Worm (Caenorhabditis elegans) whole organism, L2 larva: ENCODE results near the gene R07E3.7.

Experiments
- C34F6.9 ChIP-seq: fragments of 150-350 bp; optimal IDR thresholded peaks from 2 replicates; lab custom pipeline; 2014; ENCODE audit warnings: missing biosample characterization, missing genetic modification characterization
- F13H6.1 ChIP-seq: sonication (generic microtip); optimal IDR thresholded peaks from 2 replicates; lab custom pipeline; 2016; ENCODE audit warnings: missing genetic modification characterization, missing compliant biosample characterization
- Y55F3AM.14 ChIP-seq: fragments of 200-800 bp; sonication (Bioruptor generic); optimal IDR thresholded peaks from 2 replicates; lab custom pipeline; 2018; ENCODE audit warnings: mild to moderate bottlenecking, missing genetic modification characterization, missing compliant biosample characterization
- alr-1 ChIP-seq: fragments of 150-350 bp; optimal IDR thresholded peaks from 2 replicates; lab custom pipeline; 2014; ENCODE audit warnings: missing biosample characterization, missing genetic modification characterization
- aly-2 ChIP-seq: fragments of 150-350 bp; optimal IDR thresholded peaks from 2 replicates; lab custom pipeline; 2014; ENCODE audit warnings: missing biosample characterization, missing genetic modification characterization
- ama-1 ChIP-seq: fragments of 150-350 bp; optimal IDR thresholded peaks from 2 replicates; lab custom pipeline; 2018; ENCODE audit warnings: inconsistent platforms
- blmp-1 ChIP-seq: sonication (generic microtip); optimal IDR thresholded peaks from 2 replicates; lab custom pipeline; 2017; ENCODE audit warnings: missing genetic modification characterization, mild to moderate bottlenecking, missing compliant biosample characterization, antibody characterized with exemption, moderate library complexity; ENCODE audit not compliant: insufficient read depth
- ceh-16 ChIP-seq: fragments of 150-350 bp; optimal IDR thresholded peaks from 2 replicates; lab custom pipeline; 2014; ENCODE audit warnings: missing biosample characterization, missing genetic modification characterization
- ceh-82 ChIP-seq: fragments of 150-350 bp; optimal IDR thresholded peaks from 2 replicates; lab custom pipeline; 2014; ENCODE audit warnings: missing biosample characterization, missing genetic modification characterization
- crh-2 ChIP-seq: sonication (generic microtip); optimal IDR thresholded peaks from 2 replicates; lab custom pipeline; 2017; ENCODE audit warnings: missing biosample characterization, missing genetic modification characterization
- dmd-4 ChIP-seq: sonication (generic microtip); optimal IDR thresholded peaks from 2 replicates; lab custom pipeline; 2017; ENCODE audit warnings: missing biosample characterization, missing genetic modification characterization
- elt-3 ChIP-seq: sonication (generic microtip); optimal IDR thresholded peaks from 2 replicates; lab custom pipeline; 2017; ENCODE audit warnings: missing biosample characterization, missing genetic modification characterization
- fos-1 ChIP-seq: fragments of 150-350 bp; optimal IDR thresholded peaks from 2 replicates; lab custom pipeline; 2014; ENCODE audit warnings: missing biosample characterization, missing genetic modification characterization
- gmeb-1 ChIP-seq: fragments of 150-350 bp; optimal IDR thresholded peaks from 2 replicates; lab custom pipeline; 2014; ENCODE audit warnings: missing biosample characterization, missing genetic modification characterization
- lin-11 ChIP-seq: fragments of 150-350 bp; sonication (generic microtip); optimal IDR thresholded peaks from 2 replicates; lab custom pipeline; 2014; ENCODE audit warnings: missing biosample characterization, missing genetic modification characterization, inconsistent platforms, mixed read lengths
- lin-13 ChIP-seq: fragments of 150-350 bp; optimal IDR thresholded peaks from 2 replicates; lab custom pipeline; 2014; ENCODE audit warnings: missing biosample characterization, missing genetic modification reagents, missing genetic modification characterization
- lsy-2 ChIP-seq, 2 experiments: fragments of 150-350 bp in 1 of 2; sonication (generic microtip) in 1 of 2; optimal IDR thresholded peaks; 2 replicates each; lab custom pipeline; 2014 to 2017; ENCODE audit warnings: missing biosample characterization in 2 of 2, missing genetic modification characterization in 2 of 2
- nhr-10 ChIP-seq: sonication (generic microtip); optimal IDR thresholded peaks from 2 replicates; lab custom pipeline; 2017; ENCODE audit warnings: missing biosample characterization, missing genetic modification characterization
- nhr-12 ChIP-seq: fragments of 150-350 bp; optimal IDR thresholded peaks from 2 replicates; lab custom pipeline; 2014; ENCODE audit warnings: missing biosample characterization, missing genetic modification characterization
- nhr-129 ChIP-seq: fragments of 150-350 bp; optimal IDR thresholded peaks from 2 replicates; lab custom pipeline; 2014; ENCODE audit warnings: missing biosample characterization, missing genetic modification characterization
- nhr-21 ChIP-seq: fragments of 150-350 bp; optimal IDR thresholded peaks from 2 replicates; lab custom pipeline; 2014; ENCODE audit warnings: missing biosample characterization, missing genetic modification characterization
- nhr-23 ChIP-seq: fragments of 150-350 bp; optimal IDR thresholded peaks from 2 replicates; lab custom pipeline; 2014; ENCODE audit warnings: missing biosample characterization, missing genetic modification reagents, missing genetic modification characterization
- nhr-237 ChIP-seq: fragments of 150-350 bp; optimal IDR thresholded peaks from 2 replicates; lab custom pipeline; 2014; ENCODE audit warnings: missing biosample characterization, missing genetic modification characterization
- nhr-25 ChIP-seq: fragments of 150-350 bp; sonication (generic microtip); optimal IDR thresholded peaks from 3 replicates; lab custom pipeline; 2014; ENCODE audit warnings: missing biosample characterization, missing genetic modification characterization
- nhr-6 ChIP-seq: fragments of 150-350 bp; optimal IDR thresholded peaks from 2 replicates; lab custom pipeline; 2014; ENCODE audit warnings: missing biosample characterization, missing genetic modification characterization
- peb-1 ChIP-seq: fragments of 150-350 bp; optimal IDR thresholded peaks from 2 replicates; lab custom pipeline; 2014; ENCODE audit warnings: missing biosample characterization, missing genetic modification characterization
- sem-4 ChIP-seq: fragments of 150-350 bp; optimal IDR thresholded peaks from 2 replicates; lab custom pipeline; 2014; ENCODE audit warnings: missing biosample characterization, missing genetic modification reagents, missing genetic modification characterization
- skn-1 ChIP-seq: sonication (generic microtip); optimal IDR thresholded peaks from 2 replicates; lab custom pipeline; 2017; ENCODE audit warnings: missing biosample characterization, missing genetic modification characterization
- sma-9 ChIP-seq, 2 experiments: fragments of 150-350 bp in 1 of 2; sonication (generic microtip) in 1 of 2; optimal IDR thresholded peaks; 2 replicates each; lab custom pipeline; 2014 to 2016; ENCODE audit warnings: missing genetic modification characterization in 2 of 2, mild to moderate bottlenecking in 1 of 2, missing biosample characterization in 1 of 2, missing compliant biosample characterization in 1 of 2, missing genetic modification reagents in 1 of 2, moderate library complexity in 1 of 2
- unc-55 ChIP-seq: fragments of 150-350 bp; sonication (generic microtip); optimal IDR thresholded peaks from 3 replicates; lab custom pipeline; 2014; ENCODE audit warnings: missing biosample characterization, missing genetic modification reagents, missing genetic modification characterization
- unc-62 ChIP-seq: fragments of 150-350 bp; optimal IDR thresholded peaks from 2 replicates; lab custom pipeline; 2014; ENCODE audit warnings: missing biosample characterization, missing genetic modification reagents, missing genetic modification characterization
- zag-1 ChIP-seq: fragments of 150-350 bp; optimal IDR thresholded peaks from 2 replicates; lab custom pipeline; 2014; ENCODE audit warnings: missing biosample characterization, missing genetic modification characterization
- ztf-1 ChIP-seq: fragments of 200-800 bp; sonication (Bioruptor generic); conservative IDR thresholded peaks from 2 replicates; pipeline ENCODE4 v1.3.6; 2022; ENCODE audit warnings: missing genetic modification characterization, missing compliant biosample characterization
- ztf-11 ChIP-seq: sonication (generic microtip); optimal IDR thresholded peaks from 2 replicates; lab custom pipeline; 2017; ENCODE audit warnings: missing biosample characterization, missing genetic modification characterization
- ztf-4 ChIP-seq: fragments of 150-350 bp; optimal IDR thresholded peaks from 2 replicates; lab custom pipeline; 2014; ENCODE audit warnings: missing biosample characterization, missing genetic modification characterization

Gene R07E3.7

ce11 chrX:10376989-10377388 lies 21.4 kb upstream of the R07E3.7 start:
- TF ChIP-seq C34F6.9 (tag; lab: Kevin White, UChicago) (peak; percentile 8), alr-1 (tag; lab: Kevin White, UChicago) (no peak), unc-55 (GFP tag; lab: Kevin White, UChicago) (no peak)

- TF ChIP-seq ztf-1 (GFP tag; lab: Robert Waterston, UW) (no peak), ceh-82 (tag; lab: Kevin White, UChicago) (no peak), nhr-129 (tag; lab: Kevin White, UChicago) (no peak), aly-2 (tag; lab: Kevin White, UChicago) (no peak), blmp-1 (no peak), lin-13 (GFP tag; lab: Kevin White, UChicago) (no peak), nhr-10 (tag; lab: Kevin White, UChicago) (no peak), lsy-2 (tag; optimal IDR thresholded peaks at IDR 0.05; lab: Kevin White, UChicago) (no peak), unc-62 (GFP tag; lab: Kevin White, UChicago) (no peak), nhr-237 (tag; lab: Kevin White, UChicago) (no peak), fos-1 (no peak), F13H6.1 (tag; lab: Kevin White, UChicago) (no peak), nhr-6 (no peak), skn-1 (tag; lab: Kevin White, UChicago) (no peak), ztf-11 (no peak), sem-4 (tag; lab: Kevin White, UChicago) (no peak), Y55F3AM.14 (GFP tag; lab: Kevin White, UChicago) (no peak), gmeb-1 (tag; lab: Kevin White, UChicago) (no peak), nhr-21 (tag; lab: Kevin White, UChicago) (no peak), ztf-4 (tag; lab: Kevin White, UChicago) (no peak)
- TF ChIP-seq, all 48 proteins: peak for 0
Observed at ce11 chrX:10373581-10373980, 18.0 kb upstream of the R07E3.7 start.

- TF ChIP-seq Y55F3AM.14 (GFP tag; lab: Kevin White, UChicago) (no peak), elt-3 (tag; lab: Kevin White, UChicago) (no peak), sem-4 (tag; lab: Kevin White, UChicago) (no peak), ceh-16 (no peak), zag-1 (tag; lab: Kevin White, UChicago) (no peak), unc-55 (GFP tag; lab: Kevin White, UChicago) (peak; percentile 52), blmp-1 (no peak), ztf-4 (tag; lab: Kevin White, UChicago) (no peak), lin-11 (tag; lab: Kevin White, UChicago) (no peak), C34F6.9 (tag; lab: Kevin White, UChicago) (peak; percentile 38), peb-1 (tag; lab: Kevin White, UChicago) (peak; percentile 31), nhr-129 (tag; lab: Kevin White, UChicago) (no peak), unc-62 (GFP tag; lab: Kevin White, UChicago) (no peak), nhr-21 (tag; lab: Kevin White, UChicago) (no peak), dmd-4 (tag; lab: Kevin White, UChicago) (no peak), nhr-23 (no peak), sma-9 (GFP tag; optimal IDR thresholded peaks at IDR 0.05; lab: Kevin White, UChicago) (peak; percentile 21), sma-9 (tag; optimal IDR thresholded peaks at IDR 0.05; lab: Kevin White, UChicago) (no peak), F13H6.1 (tag; lab: Kevin White, UChicago) (peak; percentile 40)
- TF ChIP-seq, all 48 proteins: peak for 5
Observed at ce11 chrX:10372556-10372955, 17.0 kb upstream of the R07E3.7 start, which contains the start of gene Y49A10A.2. Gene Y49A10A.2, minus strand, starts transcription at chrX:10372664.

ce11 chrX:10358083-10358482 lies 2.5 kb upstream of the R07E3.7 start, which contains the start of gene efhc-1:
Gene efhc-1, plus strand, starts transcription at chrX:10358383.
- no peak for TF ChIP-seq nhr-25 (tag; lab: Kevin White, UChicago)
- no peak for TF ChIP-seq dmd-4 (tag; lab: Kevin White, UChicago)
- no peak for TF ChIP-seq crh-2 (tag; lab: Kevin White, UChicago)
- TF ChIP-seq sma-9 (GFP tag; optimal IDR thresholded peaks at IDR 0.05; lab: Kevin White, UChicago), result no peak
- no peak for TF ChIP-seq sma-9 (tag; optimal IDR thresholded peaks at IDR 0.05; lab: Kevin White, UChicago)
- no peak for TF ChIP-seq ztf-4 (tag; lab: Kevin White, UChicago)
- TF ChIP-seq nhr-12, result no peak
- TF ChIP-seq ama-1 (lab: Kevin White, UChicago), result no peak
- TF ChIP-seq, all 48 proteins: peak for 0
